Worm (Caenorhabditis elegans) whole organism, L1 larva: ENCODE data around the gene unc-130.

Experiments used
- aha-1 ChIP-seq: fragments of 150-350 bp; optimal IDR thresholded peaks from 2 replicates; lab custom pipeline; 2014; ENCODE audit warnings: missing biosample characterization, missing genetic modification characterization
- alr-1 ChIP-seq: fragments of 200-800 bp; sonication (Bioruptor generic); optimal IDR thresholded peaks from 2 replicates; lab custom pipeline; 2018; ENCODE audit warnings: borderline replicate concordance, mild to moderate bottlenecking, missing genetic modification characterization, missing compliant biosample characterization
- aly-2 ChIP-seq: fragments of 150-350 bp; optimal IDR thresholded peaks from 2 replicates; lab custom pipeline; 2014; ENCODE audit warnings: missing biosample characterization, missing genetic modification characterization
- ama-1 ChIP-seq: fragments of 150-350 bp; optimal IDR thresholded peaks from 2 replicates; lab custom pipeline; 2014
- ceh-82 ChIP-seq, 3 experiments: fragments of 150-350 bp in 1 of 3; sonication (generic microtip) in 2 of 3; optimal IDR thresholded peaks; 2 replicates each; lab custom pipeline; 2014 to 2017; ENCODE audit warnings: missing biosample characterization in 3 of 3, missing genetic modification characterization in 3 of 3
- dpl-1 ChIP-seq, 3 experiments: fragments of 150-350 bp in 2 of 3; sonication (generic microtip) in 1 of 3; optimal IDR thresholded peaks; 2 replicates each; lab custom pipeline; 2014 to 2017; ENCODE audit warnings: missing biosample characterization in 3 of 3, missing genetic modification characterization in 3 of 3, missing genetic modification reagents in 3 of 3
- efl-1 ChIP-seq, 4 experiments: fragments of 150-350 bp; optimal IDR thresholded peaks in 3 of 4; peaks in 1 of 4; 1 replicate in 1 of 4; 2 replicates in 3 of 4; lab custom pipeline; 2014; ENCODE audit warnings: missing biosample characterization in 2 of 4, missing genetic modification characterization in 2 of 4, missing genetic modification reagents in 2 of 4
- efl-3 ChIP-seq: fragments of 200-800 bp; sonication (Bioruptor generic); optimal IDR thresholded peaks from 2 replicates; lab custom pipeline; 2018; ENCODE audit warnings: mild to moderate bottlenecking, missing genetic modification characterization, missing compliant biosample characterization
- elt-2 ChIP-seq: sonication (generic microtip); optimal IDR thresholded peaks from 2 replicates; lab custom pipeline; 2016; ENCODE audit warnings: missing genetic modification characterization, mild to moderate bottlenecking, inconsistent platforms, missing compliant biosample characterization, missing genetic modification reagents
- ets-5 ChIP-seq: fragments of 200-800 bp; sonication (Bioruptor generic); IDR thresholded peaks from 2 replicates; pipeline ENCODE4 v1.3.6; 2022; ENCODE audit warnings: missing genetic modification characterization, missing compliant biosample characterization
- fkh-4 ChIP-seq: sonication (generic microtip); optimal IDR thresholded peaks from 2 replicates; lab custom pipeline; 2016; ENCODE audit warnings: missing compliant biosample characterization, missing genetic modification characterization, borderline replicate concordance
- fos-1 ChIP-seq: fragments of 150-350 bp; optimal IDR thresholded peaks from 2 replicates; lab custom pipeline; 2014; ENCODE audit warnings: missing biosample characterization, missing genetic modification characterization
- grh-1 ChIP-seq: fragments of 200-800 bp; sonication (Bioruptor generic); IDR thresholded peaks from 2 replicates; pipeline ENCODE4 v1.3.6; 2022; ENCODE audit warnings: missing genetic modification reagents, missing genetic modification characterization, missing compliant biosample characterization
- hlh-17 ChIP-seq: fragments of 200-800 bp; sonication (Bioruptor generic); optimal IDR thresholded peaks from 2 replicates; lab custom pipeline; 2018; ENCODE audit warnings: missing genetic modification characterization, mild to moderate bottlenecking, missing compliant biosample characterization, moderate library complexity, borderline replicate concordance
- irx-1 ChIP-seq: sonication (generic microtip); optimal IDR thresholded peaks from 2 replicates; lab custom pipeline; 2016; ENCODE audit warnings: missing genetic modification characterization, missing compliant biosample characterization
- lin-13 ChIP-seq: fragments of 150-350 bp; optimal IDR thresholded peaks from 2 replicates; lab custom pipeline; 2014; ENCODE audit warnings: missing biosample characterization, missing genetic modification reagents, missing genetic modification characterization
- lin-14 ChIP-seq: fragments of 200-800 bp; sonication (Bioruptor generic); optimal IDR thresholded peaks from 2 replicates; lab custom pipeline; 2018; ENCODE audit warnings: mild to moderate bottlenecking, missing genetic modification characterization, moderate library complexity, missing compliant biosample characterization
- lin-15B ChIP-seq: fragments of 150-350 bp; sonication (generic microtip); optimal IDR thresholded peaks from 3 replicates; lab custom pipeline; 2014; ENCODE audit warnings: missing biosample characterization, missing genetic modification characterization
- lin-35 ChIP-seq, 2 experiments: fragments of 150-350 bp; optimal IDR thresholded peaks; 2 replicates each; lab custom pipeline; 2014; ENCODE audit warnings: missing biosample characterization in 2 of 2, missing genetic modification characterization in 2 of 2, missing genetic modification reagents in 2 of 2
- lin-39 ChIP-seq: fragments of 150-350 bp; optimal IDR thresholded peaks from 2 replicates; lab custom pipeline; 2014; ENCODE audit warnings: missing biosample characterization, missing genetic modification reagents, missing genetic modification characterization
- lsy-2 ChIP-seq, 2 experiments: fragments of 150-350 bp; optimal IDR thresholded peaks; 2 replicates each; lab custom pipeline; 2014; ENCODE audit warnings: missing biosample characterization in 2 of 2, missing genetic modification characterization in 2 of 2
- mab-9 ChIP-seq: fragments of 200-800 bp; sonication (Bioruptor generic); IDR thresholded peaks from 2 replicates; pipeline ENCODE4 v1.3.6; 2022; ENCODE audit warnings: missing genetic modification reagents, missing genetic modification characterization, missing compliant biosample characterization
- mep-1 ChIP-seq: fragments of 150-350 bp; optimal IDR thresholded peaks from 2 replicates; lab custom pipeline; 2014; ENCODE audit warnings: missing biosample characterization, missing genetic modification characterization
- nhr-20 ChIP-seq: sonication (generic microtip); optimal IDR thresholded peaks from 2 replicates; lab custom pipeline; 2016; ENCODE audit warnings: mild to moderate bottlenecking, missing genetic modification characterization, missing compliant biosample characterization
- nhr-237 ChIP-seq: fragments of 150-350 bp; optimal IDR thresholded peaks from 2 replicates; lab custom pipeline; 2014; ENCODE audit warnings: missing biosample characterization, missing genetic modification characterization
- nhr-28 ChIP-seq: fragments of 150-350 bp; optimal IDR thresholded peaks from 2 replicates; lab custom pipeline; 2014; ENCODE audit warnings: missing biosample characterization, missing genetic modification characterization
- nhr-47 ChIP-seq: sonication (generic microtip); optimal IDR thresholded peaks from 2 replicates; lab custom pipeline; 2016; ENCODE audit warnings: mild to moderate bottlenecking, missing genetic modification characterization, moderate library complexity, missing compliant biosample characterization
- nhr-84 ChIP-seq: sonication (generic microtip); optimal IDR thresholded peaks from 2 replicates; lab custom pipeline; 2017; ENCODE audit warnings: missing biosample characterization, missing genetic modification characterization
- nhr-85 ChIP-seq: sonication (generic microtip); peaks from one replicate; lab custom pipeline; 2016; ENCODE audit warnings: missing genetic modification characterization, inconsistent platforms, missing compliant biosample characterization
- nhr-90 ChIP-seq: sonication (generic microtip); optimal IDR thresholded peaks from 2 replicates; lab custom pipeline; 2016; ENCODE audit warnings: mild to moderate bottlenecking, missing genetic modification characterization, missing compliant biosample characterization; ENCODE audit not compliant: poor library complexity
- pag-3 ChIP-seq: sonication (generic microtip); optimal IDR thresholded peaks from 2 replicates; lab custom pipeline; 2017; ENCODE audit warnings: missing genetic modification characterization, mild to moderate bottlenecking, missing compliant biosample characterization, antibody characterized with exemption, borderline replicate concordance; ENCODE audit not compliant: insufficient read depth
- rnt-1 ChIP-seq: sonication (generic microtip); optimal IDR thresholded peaks from 2 replicates; lab custom pipeline; 2016; ENCODE audit warnings: mild to moderate bottlenecking, missing genetic modification characterization, moderate library complexity, missing compliant biosample characterization
- skn-1 ChIP-seq: fragments of 150-350 bp; optimal IDR thresholded peaks from 2 replicates; lab custom pipeline; 2014; ENCODE audit warnings: missing biosample characterization, missing genetic modification characterization
- snpc-4 ChIP-seq: fragments of 150-350 bp; optimal IDR thresholded peaks from 2 replicates; lab custom pipeline; 2014; ENCODE audit warnings: missing biosample characterization, missing genetic modification characterization
- snu-23 ChIP-seq: sonication (generic microtip); optimal IDR thresholded peaks from 2 replicates; lab custom pipeline; 2016; ENCODE audit warnings: missing genetic modification characterization, missing compliant biosample characterization
- unc-30 ChIP-seq: sonication (generic microtip); optimal IDR thresholded peaks from 2 replicates; lab custom pipeline; 2017; ENCODE audit warnings: missing biosample characterization, missing genetic modification characterization
- unc-62 ChIP-seq: fragments of 150-350 bp; optimal IDR thresholded peaks from 2 replicates; lab custom pipeline; 2014; ENCODE audit warnings: missing biosample characterization, missing genetic modification reagents, missing genetic modification characterization
- unc-86 ChIP-seq: sonication (generic microtip); optimal IDR thresholded peaks from 2 replicates; lab custom pipeline; 2016; ENCODE audit warnings: missing genetic modification characterization, missing compliant biosample characterization
- unc-98 ChIP-seq: fragments of 200-800 bp; sonication (Bioruptor generic); IDR thresholded peaks from 2 replicates; pipeline ENCODE4 v1.3.6; 2022; ENCODE audit warnings: missing genetic modification characterization, missing compliant biosample characterization
- ztf-4 ChIP-seq: fragments of 150-350 bp; optimal IDR thresholded peaks from 2 replicates; lab custom pipeline; 2014; ENCODE audit warnings: missing biosample characterization, missing genetic modification characterization

Gene unc-130

DNA sequence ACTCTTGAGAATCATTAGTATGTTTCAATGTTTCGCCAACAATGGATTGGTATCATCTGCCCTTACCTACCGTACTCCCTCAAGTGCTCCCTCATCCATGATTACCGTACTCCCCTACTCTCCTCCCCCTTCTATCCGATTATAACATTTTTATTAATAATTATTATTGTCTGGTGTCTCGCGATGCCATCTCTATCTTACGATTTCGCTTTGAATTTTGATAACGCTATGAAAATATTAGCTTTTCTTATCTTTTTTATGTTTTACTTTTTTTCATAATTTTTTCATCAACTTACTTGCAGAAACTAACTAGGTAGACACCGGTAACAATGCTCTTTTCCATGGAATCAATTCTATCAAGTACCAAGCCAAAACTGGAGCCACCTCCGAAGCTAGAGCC, at the start of gene unc-130:
Gene unc-130 (plus strand): TSS at position 301 of the 400 bp plus-strand sequence.
- no peak for TF ChIP-seq aha-1 (tag; lab: Kevin White, UChicago)
- TF ChIP-seq unc-86 (tag; lab: Kevin White, UChicago) = no peak
- no peak for TF ChIP-seq ets-5 (GFP tag; lab: Robert Waterston, UW)
- no peak for TF ChIP-seq nhr-84 (tag; lab: Kevin White, UChicago)
- TF ChIP-seq nhr-47 = no peak
- no peak for TF ChIP-seq irx-1 (tag; lab: Kevin White, UChicago)
- TF ChIP-seq hlh-17 (GFP tag; lab: Kevin White, UChicago) = no peak
- TF ChIP-seq aly-2 (tag; lab: Kevin White, UChicago) = no peak
- no peak for TF ChIP-seq skn-1 (tag; lab: Kevin White, UChicago)
- no peak for TF ChIP-seq alr-1 (tag; lab: Kevin White, UChicago)
- no peak for TF ChIP-seq nhr-85 (tag; lab: Kevin White, UChicago)
- no peak for TF ChIP-seq lin-39 (tag; lab: Kevin White, UChicago)

DNA sequence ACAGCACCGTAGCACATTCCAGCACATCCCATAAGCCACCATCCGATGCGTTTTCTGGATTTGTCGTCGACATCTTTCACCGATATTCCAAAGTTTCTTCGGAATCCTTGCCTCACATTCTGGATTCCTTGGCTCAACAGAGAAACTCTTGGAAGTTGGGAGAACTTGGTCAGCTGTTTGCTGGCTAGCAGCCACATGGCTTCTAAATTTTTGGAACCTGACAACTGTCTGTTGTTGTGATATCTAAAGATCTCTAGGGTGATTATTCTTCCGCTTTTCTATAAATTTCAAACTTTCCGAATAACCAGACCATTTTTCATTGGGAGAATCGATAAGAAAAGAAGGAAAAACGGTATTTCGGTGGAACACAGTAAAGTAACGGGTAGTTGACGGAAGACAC, 47.0 kb upstream of the unc-130 start, which contains the start of gene cox-15:
Gene cox-15 (minus strand): TSS at position 202 of the 400 bp plus-strand sequence.
- TF ChIP-seq efl-1 (optimal IDR thresholded peaks at IDR 0.05; lab: Kevin White, UChicago) (peak in 1 of 2 experiments; percentile 5), efl-1 (GFP tag; optimal IDR thresholded peaks at IDR 0.05 in 1 of 2; lab: Kevin White, UChicago) (no peak), rnt-1 (tag; lab: Kevin White, UChicago) (peak; percentile 17), lin-14 (GFP tag; lab: Kevin White, UChicago) (peak; percentile 4), efl-3 (GFP tag; lab: Kevin White, UChicago) (no peak)

- peak in 1 of 2 experiments; percentile 31 for TF ChIP-seq lsy-2 (tag; optimal IDR thresholded peaks at IDR 0.05; lab: Kevin White, UChicago)
- no peak for TF ChIP-seq fos-1 (tag; lab: Kevin White, UChicago)
- TF ChIP-seq nhr-20 (tag; lab: Kevin White, UChicago) = peak; percentile 90
- TF ChIP-seq snu-23 (GFP tag; lab: Kevin White, UChicago) = peak; percentile 7
- TF ChIP-seq elt-2 (tag; lab: Kevin White, UChicago) = no peak
- peak; percentile 4 for TF ChIP-seq skn-1 (tag; lab: Kevin White, UChicago)
- TF ChIP-seq efl-1 (optimal IDR thresholded peaks at IDR 0.05; lab: Kevin White, UChicago) = peak; percentile 15 to 27
- peak; percentile 37 to 58 for TF ChIP-seq efl-1 (GFP tag; optimal IDR thresholded peaks at IDR 0.05 in 1 of 2; lab: Kevin White, UChicago)
- TF ChIP-seq ama-1 = peak; percentile 27
- TF ChIP-seq mep-1 (tag; lab: Kevin White, UChicago) = peak; percentile 0
- TF ChIP-seq dpl-1 (GFP tag; optimal IDR thresholded peaks at IDR 0.05; lab: Kevin White, UChicago) = peak in 2 of 3 experiments; percentile 3 to 37
- peak; percentile 28 to 47 for TF ChIP-seq lin-35 (GFP tag; optimal IDR thresholded peaks at IDR 0.05; lab: Kevin White, UChicago)
- no peak for TF ChIP-seq grh-1
These were observed 45.5 kb upstream of the unc-130 start, which contains the start of gene cchl-1 for ce11 chrII:11236274-11236673. Gene cchl-1 (minus strand): TSS chrII:11236387.

- peak; percentile 1 for TF ChIP-seq ama-1
- no peak for TF ChIP-seq nhr-90
These were observed 44.7 kb upstream of the unc-130 start, which contains the start of gene fndc-1 for ce11 chrII:11237099-11237498. Gene fndc-1 (minus strand): TSS chrII:11237325.

DNA sequence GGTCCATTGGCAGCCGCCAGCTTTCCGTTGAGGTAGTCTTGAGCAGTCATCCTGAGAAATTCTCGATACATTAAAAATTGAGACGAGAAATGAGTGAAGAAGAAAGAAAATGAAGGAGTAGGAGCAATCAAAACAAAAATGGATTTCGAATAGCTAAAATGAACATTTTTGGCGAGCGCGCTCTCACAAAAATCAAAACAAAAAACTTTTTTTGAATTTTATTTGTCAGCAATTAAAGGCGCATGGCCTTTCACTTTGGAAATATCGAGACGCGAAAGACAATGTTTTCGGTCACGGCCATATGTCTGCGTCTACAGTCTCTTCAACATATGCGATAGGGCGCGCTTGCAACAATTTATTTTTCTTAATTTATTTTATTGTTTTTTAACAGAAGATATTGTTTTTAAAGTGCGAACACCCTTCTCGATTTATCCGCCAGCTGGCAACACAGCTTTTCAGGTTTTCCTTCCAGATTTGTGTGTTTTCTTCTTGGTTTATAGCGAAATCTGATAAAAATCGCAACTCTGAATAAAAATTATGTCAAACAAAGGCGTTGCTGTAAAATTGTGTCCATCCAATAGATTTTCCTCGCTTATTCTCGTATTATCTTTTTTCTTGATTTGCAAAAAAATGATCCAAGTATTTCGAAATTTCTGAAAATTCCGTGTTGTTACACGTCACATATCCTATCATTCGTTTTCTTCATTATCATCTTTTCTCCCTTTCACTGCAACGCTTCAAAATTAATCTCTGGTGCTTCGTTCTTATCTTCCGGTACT, 42.7 kb upstream of the unc-130 start, which contains the start of the genes rpn-9 and T06D8.9:
Gene rpn-9 (minus strand): TSS at position 51 of the 779 bp plus-strand sequence.
Gene T06D8.9 (plus strand): TSS at position 729 of the 779 bp plus-strand sequence.
- no peak for TF ChIP-seq unc-30 (tag; lab: Kevin White, UChicago)
- peak; percentile 63 to 88 (median 67) for TF ChIP-seq ceh-82 (tag; optimal IDR thresholded peaks at IDR 0.05; lab: Kevin White, UChicago)
- peak; percentile 83 to 87 for TF ChIP-seq efl-1 (optimal IDR thresholded peaks at IDR 0.05; lab: Kevin White, UChicago)
- TF ChIP-seq efl-1 (GFP tag; optimal IDR thresholded peaks at IDR 0.05 in 1 of 2; lab: Kevin White, UChicago) = peak; percentile 80 to 96
- peak; percentile 71 to 85 (median 78) for TF ChIP-seq dpl-1 (GFP tag; optimal IDR thresholded peaks at IDR 0.05; lab: Kevin White, UChicago)
- TF ChIP-seq lin-13 (GFP tag; lab: Kevin White, UChicago) = peak; percentile 83
- peak; percentile 80 for TF ChIP-seq rnt-1 (tag; lab: Kevin White, UChicago)
- peak; percentile 22 for TF ChIP-seq ztf-4 (tag; lab: Kevin White, UChicago)
- peak; percentile 86 to 93 for TF ChIP-seq lsy-2 (tag; optimal IDR thresholded peaks at IDR 0.05; lab: Kevin White, UChicago)
- TF ChIP-seq pag-3 = no peak
- peak; percentile 94 for TF ChIP-seq lin-15B (tag; lab: Kevin White, UChicago)
- peak; percentile 75 for TF ChIP-seq snpc-4 (tag; lab: Kevin White, UChicago)
- TF ChIP-seq unc-62 (GFP tag; lab: Kevin White, UChicago) = no peak
- no peak for TF ChIP-seq ama-1
- TF ChIP-seq nhr-28 (tag; lab: Kevin White, UChicago) = no peak
- peak; percentile 89 for TF ChIP-seq mep-1 (tag; lab: Kevin White, UChicago)
- no peak for TF ChIP-seq unc-98 (GFP tag; lab: Robert Waterston, UW)
- TF ChIP-seq irx-1 (tag; lab: Kevin White, UChicago) = peak; percentile 64
- no peak for TF ChIP-seq fkh-4 (tag; lab: Kevin White, UChicago)
- TF ChIP-seq mab-9 (GFP tag; lab: Robert Waterston, UW) = 0 out of 2 replicates have a peak, but pooled peaks have one; percentile 49
- peak; percentile 96 for TF ChIP-seq skn-1 (tag; lab: Kevin White, UChicago)
- TF ChIP-seq nhr-237 = peak; percentile 38
